Worm (Caenorhabditis elegans): ENCODE data around the gene camt-1.

ce11 chrII:4525185-4525584 lies 20.2 kb upstream of the camt-1 start:
- TF ChIP-seq ref-1 (GFP tag; conservative IDR thresholded peaks at IDR 0.05), result no peak
- no peak for TF ChIP-seq flt-1 (GFP tag; IDR thresholded peaks at IDR 0.05)
- no peak for TF ChIP-seq ztf-23 (GFP tag; IDR thresholded peaks at IDR 0.05)
- TF ChIP-seq T22C8.4 (GFP tag; IDR thresholded peaks at IDR 0.05), result no peak
- TF ChIP-seq klf-2 (GFP tag; conservative IDR thresholded peaks at IDR 0.05), result no peak
- TF ChIP-seq ztf-29 (GFP tag; IDR thresholded peaks at IDR 0.05), result no peak
- TF ChIP-seq tab-1 (GFP tag; IDR thresholded peaks at IDR 0.05), result no peak

Data from whole organism, midembryonic.